Worm (Caenorhabditis elegans) whole organism, L1 larva: ENCODE data around the gene pept-2.

Experiments used
- C34B4.2 ChIP-seq: sonication (generic microtip); optimal IDR thresholded peaks from 2 replicates; lab custom pipeline; 2017; ENCODE audit warnings: mild to moderate bottlenecking, missing genetic modification characterization, missing compliant biosample characterization
- F16B12.6 ChIP-seq: fragments of 150-350 bp; optimal IDR thresholded peaks from 2 replicates; lab custom pipeline; 2014; ENCODE audit warnings: missing biosample characterization, missing genetic modification characterization
- blmp-1 ChIP-seq: fragments of 150-350 bp; optimal IDR thresholded peaks from 2 replicates; lab custom pipeline; 2014; ENCODE audit warnings: missing biosample characterization, missing genetic modification characterization
- ceh-8 ChIP-seq: fragments of 200-800 bp; sonication (Bioruptor generic); optimal IDR thresholded peaks from 2 replicates; lab custom pipeline; 2018; ENCODE audit warnings: mild to moderate bottlenecking, missing genetic modification characterization, moderate library complexity, missing compliant biosample characterization
- ceh-82 ChIP-seq, 3 experiments: fragments of 150-350 bp in 1 of 3; sonication (generic microtip) in 2 of 3; optimal IDR thresholded peaks; 2 replicates each; lab custom pipeline; 2014 to 2017; ENCODE audit warnings: missing biosample characterization in 3 of 3, missing genetic modification characterization in 3 of 3
- ceh-90 ChIP-seq: sonication (generic microtip); optimal IDR thresholded peaks from 2 replicates; lab custom pipeline; 2016; ENCODE audit warnings: missing genetic modification characterization, missing compliant biosample characterization
- dpl-1 ChIP-seq, 3 experiments: fragments of 150-350 bp in 2 of 3; sonication (generic microtip) in 1 of 3; optimal IDR thresholded peaks; 2 replicates each; lab custom pipeline; 2014 to 2017; ENCODE audit warnings: missing biosample characterization in 3 of 3, missing genetic modification characterization in 3 of 3, missing genetic modification reagents in 3 of 3
- dsc-1 ChIP-seq: sonication (generic microtip); optimal IDR thresholded peaks from 2 replicates; lab custom pipeline; 2016; ENCODE audit warnings: mild to moderate bottlenecking, missing genetic modification characterization, missing compliant biosample characterization
- efl-1 ChIP-seq, 4 experiments: fragments of 150-350 bp; optimal IDR thresholded peaks in 3 of 4; peaks in 1 of 4; 1 replicate in 1 of 4; 2 replicates in 3 of 4; lab custom pipeline; 2014; ENCODE audit warnings: missing biosample characterization in 2 of 4, missing genetic modification characterization in 2 of 4, missing genetic modification reagents in 2 of 4
- efl-3 ChIP-seq: fragments of 200-800 bp; sonication (Bioruptor generic); optimal IDR thresholded peaks from 2 replicates; lab custom pipeline; 2018; ENCODE audit warnings: mild to moderate bottlenecking, missing genetic modification characterization, missing compliant biosample characterization
- egl-13 ChIP-seq: sonication (generic microtip); optimal IDR thresholded peaks from 2 replicates; lab custom pipeline; 2016; ENCODE audit warnings: missing genotype, missing genetic modification reagents, missing genetic modification characterization, missing compliant biosample characterization
- egl-27 ChIP-seq, 2 experiments: fragments of 150-350 bp in 1 of 2; sonication (generic microtip); optimal IDR thresholded peaks; 3 replicates each; lab custom pipeline; 2017 to 2018; ENCODE audit warnings: missing biosample characterization in 2 of 2, missing genetic modification characterization in 2 of 2, missing genetic modification reagents in 2 of 2
- fkh-10 ChIP-seq: sonication (generic microtip); optimal IDR thresholded peaks from 2 replicates; lab custom pipeline; 2017; ENCODE audit warnings: missing biosample characterization, missing genetic modification reagents, missing genetic modification characterization
- fkh-8 ChIP-seq: sonication (generic microtip); optimal IDR thresholded peaks from 2 replicates; lab custom pipeline; 2016; ENCODE audit warnings: mild to moderate bottlenecking, missing genetic modification characterization, missing compliant biosample characterization
- fos-1 ChIP-seq: fragments of 150-350 bp; optimal IDR thresholded peaks from 2 replicates; lab custom pipeline; 2014; ENCODE audit warnings: missing biosample characterization, missing genetic modification characterization
- grh-1 ChIP-seq: fragments of 200-800 bp; sonication (Bioruptor generic); IDR thresholded peaks from 2 replicates; pipeline ENCODE4 v1.3.6; 2022; ENCODE audit warnings: missing genetic modification reagents, missing genetic modification characterization, missing compliant biosample characterization
- hlh-4 ChIP-seq: sonication (generic microtip); optimal IDR thresholded peaks from 2 replicates; lab custom pipeline; 2016; ENCODE audit warnings: mild to moderate bottlenecking, missing genetic modification characterization, missing compliant biosample characterization
- hpl-2 ChIP-seq: fragments of 150-350 bp; optimal IDR thresholded peaks from 2 replicates; lab custom pipeline; 2014; ENCODE audit warnings: missing biosample characterization, missing genetic modification reagents, missing genetic modification characterization
- isw-1 ChIP-seq: fragments of 200-800 bp; sonication (Bioruptor generic); IDR thresholded peaks from 2 replicates; pipeline ENCODE4 v1.3.6; 2022; ENCODE audit warnings: missing genetic modification characterization, missing compliant biosample characterization
- lin-13 ChIP-seq: fragments of 150-350 bp; optimal IDR thresholded peaks from 2 replicates; lab custom pipeline; 2014; ENCODE audit warnings: missing biosample characterization, missing genetic modification reagents, missing genetic modification characterization
- lin-14 ChIP-seq: fragments of 200-800 bp; sonication (Bioruptor generic); optimal IDR thresholded peaks from 2 replicates; lab custom pipeline; 2018; ENCODE audit warnings: mild to moderate bottlenecking, missing genetic modification characterization, moderate library complexity, missing compliant biosample characterization
- lsy-2 ChIP-seq, 2 experiments: fragments of 150-350 bp; optimal IDR thresholded peaks; 2 replicates each; lab custom pipeline; 2014; ENCODE audit warnings: missing biosample characterization in 2 of 2, missing genetic modification characterization in 2 of 2
- mab-9 ChIP-seq: fragments of 200-800 bp; sonication (Bioruptor generic); IDR thresholded peaks from 2 replicates; pipeline ENCODE4 v1.3.6; 2022; ENCODE audit warnings: missing genetic modification reagents, missing genetic modification characterization, missing compliant biosample characterization
- mdl-1 ChIP-seq, 2 experiments: fragments of 150-350 bp; optimal IDR thresholded peaks; 2 replicates each; lab custom pipeline; 2014 to 2017; ENCODE audit warnings: missing biosample characterization in 2 of 2, missing genetic modification characterization in 2 of 2, inconsistent platforms in 1 of 2
- mef-2 ChIP-seq: fragments of 150-350 bp; optimal IDR thresholded peaks from 2 replicates; lab custom pipeline; 2014; ENCODE audit warnings: missing biosample characterization, missing genetic modification characterization
- mep-1 ChIP-seq: fragments of 150-350 bp; optimal IDR thresholded peaks from 2 replicates; lab custom pipeline; 2014; ENCODE audit warnings: missing biosample characterization, missing genetic modification characterization
- nhr-11 ChIP-seq: fragments of 150-350 bp; optimal IDR thresholded peaks from 2 replicates; lab custom pipeline; 2014; ENCODE audit warnings: missing biosample characterization, missing genetic modification characterization
- nhr-19 ChIP-seq: fragments of 200-800 bp; sonication (Bioruptor generic); conservative IDR thresholded peaks from 2 replicates; pipeline ENCODE4 v1.3.6; 2022; ENCODE audit warnings: missing genetic modification characterization, missing compliant biosample characterization
- nhr-20 ChIP-seq: sonication (generic microtip); optimal IDR thresholded peaks from 2 replicates; lab custom pipeline; 2016; ENCODE audit warnings: mild to moderate bottlenecking, missing genetic modification characterization, missing compliant biosample characterization
- nhr-28 ChIP-seq: fragments of 150-350 bp; optimal IDR thresholded peaks from 2 replicates; lab custom pipeline; 2014; ENCODE audit warnings: missing biosample characterization, missing genetic modification characterization
- nhr-47 ChIP-seq: sonication (generic microtip); optimal IDR thresholded peaks from 2 replicates; lab custom pipeline; 2016; ENCODE audit warnings: mild to moderate bottlenecking, missing genetic modification characterization, moderate library complexity, missing compliant biosample characterization
- nhr-71 ChIP-seq: sonication (generic microtip); optimal IDR thresholded peaks from 2 replicates; lab custom pipeline; 2016; ENCODE audit warnings: mild to moderate bottlenecking, missing genetic modification characterization, moderate library complexity, missing compliant biosample characterization
- nhr-77 ChIP-seq: fragments of 150-350 bp; optimal IDR thresholded peaks from 2 replicates; lab custom pipeline; 2014; ENCODE audit warnings: missing biosample characterization, missing genetic modification characterization
- nhr-84 ChIP-seq: sonication (generic microtip); optimal IDR thresholded peaks from 2 replicates; lab custom pipeline; 2017; ENCODE audit warnings: missing biosample characterization, missing genetic modification characterization
- nhr-90 ChIP-seq: sonication (generic microtip); optimal IDR thresholded peaks from 2 replicates; lab custom pipeline; 2016; ENCODE audit warnings: mild to moderate bottlenecking, missing genetic modification characterization, missing compliant biosample characterization; ENCODE audit not compliant: poor library complexity
- pag-3 ChIP-seq: sonication (generic microtip); optimal IDR thresholded peaks from 2 replicates; lab custom pipeline; 2017; ENCODE audit warnings: missing genetic modification characterization, mild to moderate bottlenecking, missing compliant biosample characterization, antibody characterized with exemption, borderline replicate concordance; ENCODE audit not compliant: insufficient read depth
- pqm-1 ChIP-seq: sonication (generic microtip); optimal IDR thresholded peaks from 3 replicates; lab custom pipeline; 2017; ENCODE audit warnings: missing biosample characterization, missing genetic modification characterization
- rnt-1 ChIP-seq: sonication (generic microtip); optimal IDR thresholded peaks from 2 replicates; lab custom pipeline; 2016; ENCODE audit warnings: mild to moderate bottlenecking, missing genetic modification characterization, moderate library complexity, missing compliant biosample characterization
- skn-1 ChIP-seq: fragments of 150-350 bp; optimal IDR thresholded peaks from 2 replicates; lab custom pipeline; 2014; ENCODE audit warnings: missing biosample characterization, missing genetic modification characterization
- snu-23 ChIP-seq: sonication (generic microtip); optimal IDR thresholded peaks from 2 replicates; lab custom pipeline; 2016; ENCODE audit warnings: missing genetic modification characterization, missing compliant biosample characterization
- sox-4 ChIP-seq: sonication (generic microtip); optimal IDR thresholded peaks from 2 replicates; lab custom pipeline; 2016; ENCODE audit warnings: missing genetic modification characterization, missing compliant biosample characterization
- sptf-1 ChIP-seq: fragments of 150-350 bp; optimal IDR thresholded peaks from 2 replicates; lab custom pipeline; 2014; ENCODE audit warnings: missing biosample characterization, missing genetic modification characterization
- sup-37 ChIP-seq: fragments of 200-800 bp; sonication (Bioruptor generic); optimal IDR thresholded peaks from 2 replicates; lab custom pipeline; 2018; ENCODE audit warnings: mild to moderate bottlenecking, missing genetic modification characterization, missing compliant biosample characterization
- swsn-7 ChIP-seq: sonication (generic microtip); optimal IDR thresholded peaks from 2 replicates; lab custom pipeline; 2016; ENCODE audit warnings: missing genetic modification characterization, missing compliant biosample characterization
- unc-30 ChIP-seq: sonication (generic microtip); optimal IDR thresholded peaks from 2 replicates; lab custom pipeline; 2017; ENCODE audit warnings: missing biosample characterization, missing genetic modification characterization
- unc-86 ChIP-seq: sonication (generic microtip); optimal IDR thresholded peaks from 2 replicates; lab custom pipeline; 2016; ENCODE audit warnings: missing genetic modification characterization, missing compliant biosample characterization
- xbp-1 ChIP-seq: sonication (generic microtip); optimal IDR thresholded peaks from 2 replicates; lab custom pipeline; 2016; ENCODE audit warnings: missing genetic modification characterization, missing compliant biosample characterization
- ztf-11 ChIP-seq, 2 experiments: sonication (generic microtip); optimal IDR thresholded peaks; 2 replicates each; lab custom pipeline; 2016 to 2017; ENCODE audit warnings: missing genetic modification characterization in 2 of 2, missing biosample characterization in 1 of 2, missing compliant biosample characterization in 1 of 2
- ztf-4 ChIP-seq: fragments of 150-350 bp; optimal IDR thresholded peaks from 2 replicates; lab custom pipeline; 2014; ENCODE audit warnings: missing biosample characterization, missing genetic modification characterization

The pept-2 gene

DNA sequence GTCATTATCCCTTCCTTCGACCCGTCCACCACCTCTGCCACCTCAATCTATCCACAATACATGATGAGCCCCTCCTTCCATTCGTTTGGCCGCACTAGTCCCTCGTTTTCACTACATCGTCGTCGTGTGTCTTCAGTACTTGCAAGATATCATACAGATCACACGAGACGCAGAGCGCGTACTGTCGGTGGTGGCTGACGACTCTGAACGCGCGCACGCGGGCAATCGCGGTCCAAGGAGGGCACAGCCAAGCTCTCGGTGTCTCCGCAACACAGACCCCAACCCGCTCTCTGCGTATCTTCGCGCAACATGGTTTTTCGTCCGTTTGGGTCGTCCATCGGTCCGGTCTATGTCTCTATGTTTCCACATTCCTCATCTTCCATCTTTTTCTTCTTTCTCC, 26.6 kb downstream of the pept-2 start:
- peak; percentile 4 for TF ChIP-seq nhr-47
- no peak for TF ChIP-seq ceh-90 (tag; lab: Kevin White, UChicago)
- peak; percentile 36 for TF ChIP-seq lin-14
- TF ChIP-seq blmp-1: peak; percentile 79
- TF ChIP-seq nhr-71: peak; percentile 8
- TF ChIP-seq fkh-8: no peak
- TF ChIP-seq rnt-1 (tag; lab: Kevin White, UChicago): peak; percentile 19
- no peak for TF ChIP-seq nhr-90
- peak; percentile 8 for TF ChIP-seq swsn-7
- TF ChIP-seq ceh-82 (tag; optimal IDR thresholded peaks at IDR 0.05; lab: Kevin White, UChicago): peak in 2 of 3 experiments; percentile 3 to 22
- TF ChIP-seq skn-1 (tag; lab: Kevin White, UChicago): peak; percentile 3
- TF ChIP-seq snu-23: peak; percentile 14
- peak in 1 of 2 experiments; percentile 38 for TF ChIP-seq mdl-1 (tag; optimal IDR thresholded peaks at IDR 0.05; lab: Kevin White, UChicago)

DNA sequence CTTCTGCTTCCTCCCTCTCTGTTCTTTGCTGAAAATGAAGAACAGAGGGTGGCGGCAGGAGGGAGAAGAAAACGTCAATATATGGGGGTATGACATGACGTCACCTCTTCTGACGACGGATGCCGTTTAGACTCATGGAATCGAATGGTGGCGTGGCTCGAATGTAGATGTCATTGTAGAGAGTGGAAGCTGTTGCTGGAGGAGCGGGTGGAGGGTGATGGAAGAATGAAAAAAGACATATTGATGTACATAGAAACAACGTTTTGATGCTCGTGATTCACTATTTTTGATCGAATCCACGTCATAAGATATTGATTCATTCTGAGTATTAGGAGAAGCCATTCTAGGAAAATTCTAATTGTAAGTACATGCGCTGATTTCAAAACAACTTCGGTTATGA, 28.6 kb downstream of the pept-2 start:
- TF ChIP-seq pag-3 (tag; lab: Kevin White, UChicago): no peak
- peak; percentile 7 for TF ChIP-seq mep-1
- TF ChIP-seq fos-1: no peak
- no peak for TF ChIP-seq nhr-11 (tag; lab: Kevin White, UChicago)
- TF ChIP-seq nhr-47: peak; percentile 66
- no peak for TF ChIP-seq pqm-1
- no peak for TF ChIP-seq nhr-20
- no peak for TF ChIP-seq unc-30 (tag; lab: Kevin White, UChicago)
- no peak for TF ChIP-seq xbp-1 (tag; lab: Kevin White, UChicago)
- no peak for TF ChIP-seq nhr-28 (tag; lab: Kevin White, UChicago)
- no peak for TF ChIP-seq sup-37 (GFP tag; lab: Kevin White, UChicago)
- no peak for TF ChIP-seq lin-13 (GFP tag; lab: Kevin White, UChicago)
- TF ChIP-seq mef-2 (tag; lab: Kevin White, UChicago): no peak
- no peak for TF ChIP-seq sptf-1 (tag; lab: Kevin White, UChicago)
- TF ChIP-seq mab-9 (GFP tag; lab: Robert Waterston, UW): no peak
- TF ChIP-seq nhr-77 (tag; lab: Kevin White, UChicago): no peak
- no peak for TF ChIP-seq F16B12.6
- no peak for TF ChIP-seq egl-27 (tag; optimal IDR thresholded peaks at IDR 0.05; lab: Kevin White, UChicago)
- no peak for TF ChIP-seq ceh-90 (tag; lab: Kevin White, UChicago)
- TF ChIP-seq dpl-1 (GFP tag; optimal IDR thresholded peaks at IDR 0.05; lab: Kevin White, UChicago): no peak
- TF ChIP-seq efl-1 (optimal IDR thresholded peaks at IDR 0.05; lab: Kevin White, UChicago): no peak
- TF ChIP-seq efl-1 (GFP tag; optimal IDR thresholded peaks at IDR 0.05 in 1 of 2; lab: Kevin White, UChicago): no peak
- peak; percentile 57 for TF ChIP-seq nhr-71
- no peak for TF ChIP-seq ztf-4 (tag; lab: Kevin White, UChicago)
- TF ChIP-seq fkh-10 (GFP tag; lab: Kevin White, UChicago): no peak
- TF ChIP-seq fkh-8: peak; percentile 77
- no peak for TF ChIP-seq mdl-1 (tag; optimal IDR thresholded peaks at IDR 0.05; lab: Kevin White, UChicago)
- no peak for TF ChIP-seq nhr-84 (tag; lab: Kevin White, UChicago)
- TF ChIP-seq C34B4.2 (tag; lab: Kevin White, UChicago): no peak
- no peak for TF ChIP-seq hlh-4 (tag; lab: Kevin White, UChicago)
- no peak for TF ChIP-seq sox-4 (tag; lab: Kevin White, UChicago)
- TF ChIP-seq ceh-8 (GFP tag; lab: Kevin White, UChicago): no peak
- TF ChIP-seq ztf-11 (tag; optimal IDR thresholded peaks at IDR 0.05; lab: Kevin White, UChicago): peak in 1 of 2 experiments; percentile 27
- no peak for TF ChIP-seq nhr-90
- TF ChIP-seq lsy-2 (tag; optimal IDR thresholded peaks at IDR 0.05; lab: Kevin White, UChicago): peak in 1 of 2 experiments; percentile 17
- TF ChIP-seq dsc-1 (tag; lab: Kevin White, UChicago): peak; percentile 67
- TF ChIP-seq nhr-19 (GFP tag; lab: Robert Waterston, UW): no peak
- no peak for TF ChIP-seq ceh-82 (tag; optimal IDR thresholded peaks at IDR 0.05; lab: Kevin White, UChicago)
- TF ChIP-seq grh-1 (GFP tag; lab: Robert Waterston, UW): no peak
- peak; percentile 14 for TF ChIP-seq unc-86 (tag; lab: Kevin White, UChicago)
- TF ChIP-seq hpl-2: no peak
- no peak for TF ChIP-seq isw-1 (GFP tag; lab: Robert Waterston, UW)
- TF ChIP-seq egl-13: peak; percentile 8
- peak; percentile 52 for TF ChIP-seq lin-14
- TF ChIP-seq efl-3 (GFP tag; lab: Kevin White, UChicago): no peak
- TF ChIP-seq, all 84 proteins: peak for 10
